Worm (Caenorhabditis elegans): ENCODE data around the gene bath-47.
"Not testable (repeated sequence)": the region's sequence is repeated elsewhere in the genome, so short reads cannot be mapped to it uniquely, and the experiment has no call there.

ce11 chrII:1636392-1636791 lies 34.8 kb downstream of the bath-47 start, which contains the start of gene srg-20:
- not testable (repeated sequence) for TF ChIP-seq ama-1 (optimal IDR thresholded peaks at IDR 0.05); tbx-11 (GFP tag; IDR thresholded peaks at IDR 0.05); hmg-4 (GFP tag; optimal IDR thresholded peaks at IDR 0.05); sea-1 (GFP tag; conservative IDR thresholded peaks at IDR 0.05); ets-7 (tag; optimal IDR thresholded peaks at IDR 0.05); tra-4 (tag; optimal IDR thresholded peaks at IDR 0.05); aly-1 (tag; optimal IDR thresholded peaks at IDR 0.05)

Measured in whole organism, early embryonic.